Worm (Caenorhabditis elegans) whole organism, early embryonic: ENCODE results near the gene C52A11.3.

Experiments used
- B0310.2 ChIP-seq: sonication (generic microtip); optimal IDR thresholded peaks from 2 replicates; lab custom pipeline; 2016; ENCODE audit warnings: mild to moderate bottlenecking, missing genetic modification characterization, missing compliant biosample characterization
- ama-1 ChIP-seq: fragments of 150-350 bp; optimal IDR thresholded peaks from 2 replicates; lab custom pipeline; 2014
- ets-7 ChIP-seq: sonication (generic microtip); optimal IDR thresholded peaks from 2 replicates; lab custom pipeline; 2016; ENCODE audit warnings: missing genotype, missing genetic modification characterization, missing compliant biosample characterization
- tbx-37 ChIP-seq: fragments of 200-800 bp; sonication (Bioruptor generic); conservative IDR thresholded peaks from 2 replicates; pipeline ENCODE4 v1.3.6; 2022; ENCODE audit warnings: missing genetic modification reagents, missing genetic modification characterization, missing compliant biosample characterization

ce11 chrII:10758951-10759350 is 21.8 kb downstream of the C52A11.3 start:
- TF ChIP-seq tbx-37 (GFP tag; lab: Robert Waterston, UW) (no peak), ets-7 (tag; lab: Kevin White, UChicago) (no peak), B0310.2 (tag; lab: Kevin White, UChicago) (no peak), ama-1 (lab: Kevin White, UChicago) (no peak)
